Worm (Caenorhabditis elegans) whole organism, L2 larva: Measurements from ENCODE around the gene fbxb-76.

Experiments
- C34F6.9 ChIP-seq: fragments of 150-350 bp; optimal IDR thresholded peaks from 2 replicates; lab custom pipeline; 2014; ENCODE audit warnings: missing biosample characterization, missing genetic modification characterization
- F13H6.1 ChIP-seq: sonication (generic microtip); optimal IDR thresholded peaks from 2 replicates; lab custom pipeline; 2016; ENCODE audit warnings: missing genetic modification characterization, missing compliant biosample characterization
- R02D3.7 ChIP-seq: fragments of 150-350 bp; optimal IDR thresholded peaks from 2 replicates; lab custom pipeline; 2014; ENCODE audit warnings: missing biosample characterization, missing genetic modification characterization
- ZK546.5 ChIP-seq: sonication (generic microtip); optimal IDR thresholded peaks from 2 replicates; lab custom pipeline; 2017; ENCODE audit warnings: missing biosample characterization, missing genetic modification characterization
- alr-1 ChIP-seq: fragments of 150-350 bp; optimal IDR thresholded peaks from 2 replicates; lab custom pipeline; 2014; ENCODE audit warnings: missing biosample characterization, missing genetic modification characterization
- blmp-1 ChIP-seq: sonication (generic microtip); optimal IDR thresholded peaks from 2 replicates; lab custom pipeline; 2017; ENCODE audit warnings: missing genetic modification characterization, mild to moderate bottlenecking, missing compliant biosample characterization, antibody characterized with exemption, moderate library complexity; ENCODE audit not compliant: insufficient read depth
- ceh-16 ChIP-seq: fragments of 150-350 bp; optimal IDR thresholded peaks from 2 replicates; lab custom pipeline; 2014; ENCODE audit warnings: missing biosample characterization, missing genetic modification characterization
- crh-2 ChIP-seq: sonication (generic microtip); optimal IDR thresholded peaks from 2 replicates; lab custom pipeline; 2017; ENCODE audit warnings: missing biosample characterization, missing genetic modification characterization
- elt-1 ChIP-seq: fragments of 150-350 bp; optimal IDR thresholded peaks from 2 replicates; lab custom pipeline; 2014; ENCODE audit warnings: missing biosample characterization, missing genetic modification characterization
- fos-1 ChIP-seq: fragments of 150-350 bp; optimal IDR thresholded peaks from 2 replicates; lab custom pipeline; 2014; ENCODE audit warnings: missing biosample characterization, missing genetic modification characterization
- gmeb-1 ChIP-seq: fragments of 150-350 bp; optimal IDR thresholded peaks from 2 replicates; lab custom pipeline; 2014; ENCODE audit warnings: missing biosample characterization, missing genetic modification characterization
- lin-13 ChIP-seq: fragments of 150-350 bp; optimal IDR thresholded peaks from 2 replicates; lab custom pipeline; 2014; ENCODE audit warnings: missing biosample characterization, missing genetic modification reagents, missing genetic modification characterization
- lin-39 ChIP-seq: fragments of 150-350 bp; optimal IDR thresholded peaks from 2 replicates; lab custom pipeline; 2014; ENCODE audit warnings: missing biosample characterization, missing genetic modification reagents, missing genetic modification characterization
- lsy-2 ChIP-seq, 2 experiments: fragments of 150-350 bp in 1 of 2; sonication (generic microtip) in 1 of 2; optimal IDR thresholded peaks; 2 replicates each; lab custom pipeline; 2014 to 2017; ENCODE audit warnings: missing biosample characterization in 2 of 2, missing genetic modification characterization in 2 of 2
- mbf-1 ChIP-seq: sonication (generic microtip); optimal IDR thresholded peaks from 2 replicates; lab custom pipeline; 2017; ENCODE audit warnings: missing biosample characterization, missing genetic modification characterization
- mdl-1 ChIP-seq, 2 experiments: fragments of 150-350 bp in 1 of 2; sonication (generic microtip) in 1 of 2; optimal IDR thresholded peaks; 2 replicates each; lab custom pipeline; 2017; ENCODE audit warnings: missing biosample characterization in 2 of 2, missing genetic modification characterization in 2 of 2
- nhr-10 ChIP-seq: sonication (generic microtip); optimal IDR thresholded peaks from 2 replicates; lab custom pipeline; 2017; ENCODE audit warnings: missing biosample characterization, missing genetic modification characterization
- nhr-12 ChIP-seq: fragments of 150-350 bp; optimal IDR thresholded peaks from 2 replicates; lab custom pipeline; 2014; ENCODE audit warnings: missing biosample characterization, missing genetic modification characterization
- nhr-129 ChIP-seq: fragments of 150-350 bp; optimal IDR thresholded peaks from 2 replicates; lab custom pipeline; 2014; ENCODE audit warnings: missing biosample characterization, missing genetic modification characterization
- nhr-21 ChIP-seq: fragments of 150-350 bp; optimal IDR thresholded peaks from 2 replicates; lab custom pipeline; 2014; ENCODE audit warnings: missing biosample characterization, missing genetic modification characterization
- nhr-23 ChIP-seq: fragments of 150-350 bp; optimal IDR thresholded peaks from 2 replicates; lab custom pipeline; 2014; ENCODE audit warnings: missing biosample characterization, missing genetic modification reagents, missing genetic modification characterization
- nhr-25 ChIP-seq: fragments of 150-350 bp; sonication (generic microtip); optimal IDR thresholded peaks from 3 replicates; lab custom pipeline; 2014; ENCODE audit warnings: missing biosample characterization, missing genetic modification characterization
- nhr-6 ChIP-seq: fragments of 150-350 bp; optimal IDR thresholded peaks from 2 replicates; lab custom pipeline; 2014; ENCODE audit warnings: missing biosample characterization, missing genetic modification characterization
- sem-4 ChIP-seq: fragments of 150-350 bp; optimal IDR thresholded peaks from 2 replicates; lab custom pipeline; 2014; ENCODE audit warnings: missing biosample characterization, missing genetic modification reagents, missing genetic modification characterization
- skn-1 ChIP-seq: sonication (generic microtip); optimal IDR thresholded peaks from 2 replicates; lab custom pipeline; 2017; ENCODE audit warnings: missing biosample characterization, missing genetic modification characterization
- sma-3 ChIP-seq: sonication (generic microtip); optimal IDR thresholded peaks from 2 replicates; lab custom pipeline; 2016; ENCODE audit warnings: missing genetic modification reagents, missing genetic modification characterization, missing compliant biosample characterization
- sma-9 ChIP-seq, 2 experiments: fragments of 150-350 bp in 1 of 2; sonication (generic microtip) in 1 of 2; optimal IDR thresholded peaks; 2 replicates each; lab custom pipeline; 2014 to 2016; ENCODE audit warnings: missing genetic modification characterization in 2 of 2, mild to moderate bottlenecking in 1 of 2, missing biosample characterization in 1 of 2, missing compliant biosample characterization in 1 of 2, missing genetic modification reagents in 1 of 2, moderate library complexity in 1 of 2
- unc-55 ChIP-seq: fragments of 150-350 bp; sonication (generic microtip); optimal IDR thresholded peaks from 3 replicates; lab custom pipeline; 2014; ENCODE audit warnings: missing biosample characterization, missing genetic modification reagents, missing genetic modification characterization
- unc-62 ChIP-seq: fragments of 150-350 bp; optimal IDR thresholded peaks from 2 replicates; lab custom pipeline; 2014; ENCODE audit warnings: missing biosample characterization, missing genetic modification reagents, missing genetic modification characterization
- zag-1 ChIP-seq: fragments of 150-350 bp; optimal IDR thresholded peaks from 2 replicates; lab custom pipeline; 2014; ENCODE audit warnings: missing biosample characterization, missing genetic modification characterization
- ztf-1 ChIP-seq: fragments of 200-800 bp; sonication (Bioruptor generic); conservative IDR thresholded peaks from 2 replicates; pipeline ENCODE4 v1.3.6; 2022; ENCODE audit warnings: missing genetic modification characterization, missing compliant biosample characterization
- ztf-4 ChIP-seq: fragments of 150-350 bp; optimal IDR thresholded peaks from 2 replicates; lab custom pipeline; 2014; ENCODE audit warnings: missing biosample characterization, missing genetic modification characterization

fbxb-76 gene

ce11 chrIV:11363806-11364562, 15.2 kb downstream of the fbxb-76 start:
- TF ChIP-seq lsy-2 (tag; optimal IDR thresholded peaks at IDR 0.05; lab: Kevin White, UChicago) = peak in 1 of 2 experiments; percentile 34
- TF ChIP-seq ZK546.5 (tag; lab: Kevin White, UChicago) = no peak
- TF ChIP-seq unc-55 (GFP tag; lab: Kevin White, UChicago) = peak; percentile 28
- TF ChIP-seq C34F6.9 (tag; lab: Kevin White, UChicago) = peak; percentile 43
- TF ChIP-seq fos-1 = peak; percentile 40
- peak; percentile 6 for TF ChIP-seq crh-2 (tag; lab: Kevin White, UChicago)
- TF ChIP-seq alr-1 (tag; lab: Kevin White, UChicago) = no peak
- TF ChIP-seq nhr-129 = peak; percentile 29

ce11 chrIV:11361409-11361808, 17.7 kb downstream of the fbxb-76 start, which contains the start of gene T01G1.4:
Gene T01G1.4 (minus strand): TSS chrIV:11361509.
- no peak for TF ChIP-seq F13H6.1 (tag; lab: Kevin White, UChicago)

ce11 chrIV:11359769-11360168, 19.4 kb downstream of the fbxb-76 start, which contains the start of gene klp-12:
Gene klp-12 (minus strand): TSS chrIV:11359869.
- TF ChIP-seq ztf-1 (GFP tag; lab: Robert Waterston, UW) (no peak), gmeb-1 (tag; lab: Kevin White, UChicago) (no peak), fos-1 (no peak), unc-62 (GFP tag; lab: Kevin White, UChicago) (no peak), ZK546.5 (tag; lab: Kevin White, UChicago) (no peak)
- TF ChIP-seq, all 48 proteins: peak for 0

- no peak for TF ChIP-seq skn-1 (tag; lab: Kevin White, UChicago)
- TF ChIP-seq lsy-2 (tag; optimal IDR thresholded peaks at IDR 0.05; lab: Kevin White, UChicago) = peak in 1 of 2 experiments; percentile 60
- TF ChIP-seq nhr-21 (tag; lab: Kevin White, UChicago) = no peak
- peak; percentile 37 to 39 for TF ChIP-seq mdl-1 (tag; optimal IDR thresholded peaks at IDR 0.05; lab: Kevin White, UChicago)
- TF ChIP-seq crh-2 (tag; lab: Kevin White, UChicago) = peak; percentile 32
- no peak for TF ChIP-seq elt-1 (tag; lab: Kevin White, UChicago)
- TF ChIP-seq nhr-6 (tag; lab: Kevin White, UChicago) = no peak
- TF ChIP-seq sem-4 (tag; lab: Kevin White, UChicago) = peak; percentile 68
- peak; percentile 33 for TF ChIP-seq F13H6.1 (tag; lab: Kevin White, UChicago)
- TF ChIP-seq unc-55 (GFP tag; lab: Kevin White, UChicago) = peak; percentile 11
- TF ChIP-seq nhr-25 (tag; lab: Kevin White, UChicago) = no peak
- TF ChIP-seq blmp-1 = no peak
- TF ChIP-seq ztf-4 (tag; lab: Kevin White, UChicago) = peak; percentile 60
- peak; percentile 24 for TF ChIP-seq sma-9 (GFP tag; optimal IDR thresholded peaks at IDR 0.05; lab: Kevin White, UChicago)
- no peak for TF ChIP-seq sma-9 (tag; optimal IDR thresholded peaks at IDR 0.05; lab: Kevin White, UChicago)
- peak; percentile 60 for TF ChIP-seq C34F6.9 (tag; lab: Kevin White, UChicago)
- TF ChIP-seq nhr-129 = peak; percentile 76
These were observed 25.2 kb downstream of the fbxb-76 start, which contains the start of gene T01G1.2 for ce11 chrIV:11353946-11354458. Gene T01G1.2 (plus strand): TSS chrIV:11354408.

ce11 chrIV:11352768-11353167, 26.4 kb downstream of the fbxb-76 start:
- TF ChIP-seq lin-13 (GFP tag; lab: Kevin White, UChicago) (no peak), nhr-23 (tag; lab: Kevin White, UChicago) (no peak), nhr-129 (peak; percentile 12), lin-39 (no peak), elt-1 (tag; lab: Kevin White, UChicago) (no peak), sem-4 (tag; lab: Kevin White, UChicago) (no peak), F13H6.1 (tag; lab: Kevin White, UChicago) (peak; percentile 8)

- TF ChIP-seq zag-1 (tag; lab: Kevin White, UChicago) = no peak
- TF ChIP-seq nhr-25 (tag; lab: Kevin White, UChicago) = no peak
- TF ChIP-seq unc-55 (GFP tag; lab: Kevin White, UChicago) = no peak
- no peak for TF ChIP-seq nhr-129
- no peak for TF ChIP-seq nhr-21 (tag; lab: Kevin White, UChicago)
- no peak for TF ChIP-seq sem-4 (tag; lab: Kevin White, UChicago)
- no peak for TF ChIP-seq nhr-23 (tag; lab: Kevin White, UChicago)
- TF ChIP-seq sma-3 (GFP tag; lab: Kevin White, UChicago) = no peak
- TF ChIP-seq fos-1 = no peak
- no peak for TF ChIP-seq mbf-1 (tag; lab: Kevin White, UChicago)
- no peak for TF ChIP-seq C34F6.9 (tag; lab: Kevin White, UChicago)
- TF ChIP-seq nhr-10 (tag; lab: Kevin White, UChicago) = no peak
- no peak for TF ChIP-seq unc-62 (GFP tag; lab: Kevin White, UChicago)
- TF ChIP-seq elt-1 (tag; lab: Kevin White, UChicago) = no peak
- TF ChIP-seq ceh-16 (tag; lab: Kevin White, UChicago) = no peak
- no peak for TF ChIP-seq R02D3.7
- no peak for TF ChIP-seq nhr-12
These were observed 27.6 kb downstream of the fbxb-76 start for ce11 chrIV:11351563-11351962.
